Worm (Caenorhabditis elegans): ENCODE measurements around the gene F46E10.3.

- no peak for TF ChIP-seq unc-86 (tag; optimal IDR thresholded peaks at IDR 0.05)
- TF ChIP-seq pha-2 (tag; optimal IDR thresholded peaks at IDR 0.05) = no peak
- TF ChIP-seq tbx-2 (tag; optimal IDR thresholded peaks at IDR 0.05) = no peak
- no peak for TF ChIP-seq unc-3 (GFP tag; conservative IDR thresholded peaks at IDR 0.05)
- TF ChIP-seq unc-3 (tag; optimal IDR thresholded peaks at IDR 0.05) = no peak
- no peak for TF ChIP-seq ref-2 (tag; optimal IDR thresholded peaks at IDR 0.05)
- no peak for TF ChIP-seq F13H6.1 (tag; optimal IDR thresholded peaks at IDR 0.05)
- no peak for TF ChIP-seq nfya-1 (tag; optimal IDR thresholded peaks at IDR 0.05)
- TF ChIP-seq lin-11 (tag; optimal IDR thresholded peaks at IDR 0.05) = no peak
- TF ChIP-seq ceh-48 (tag; optimal IDR thresholded peaks at IDR 0.05) = no peak
- no peak for TF ChIP-seq ceh-31 (tag; optimal IDR thresholded peaks at IDR 0.05)
- TF ChIP-seq ama-1 (optimal IDR thresholded peaks at IDR 0.05) = no peak
- TF ChIP-seq zip-5 (tag; optimal IDR thresholded peaks at IDR 0.05) = no peak
- TF ChIP-seq pha-4 (tag; optimal IDR thresholded peaks at IDR 0.05) = no peak
These were observed 29.2 kb upstream of the F46E10.3 start, which contains the start of gene lec-10 for ce11 chrV:6488849-6489248.
